Worm (Caenorhabditis elegans): Measurements from ENCODE around the gene ucr-2.1.

- TF ChIP-seq tbx-2 (tag; optimal IDR thresholded peaks at IDR 0.05) (no peak), aly-2 (tag; optimal IDR thresholded peaks at IDR 0.05) (no peak), skn-1 (tag; optimal IDR thresholded peaks at IDR 0.05) (no peak)
Observed at ce11 chrX:12038728-12039127, 20.5 kb downstream of the ucr-2.1 start.
